Fruit fly (Drosophila melanogaster) Kc167 (cell line): ENCODE results near the gene CG32547.

Experiments used
- Myc ChIP-seq: fragments of >200 bp; optimal IDR thresholded peaks from 2 replicates; lab custom pipeline; 2017; ENCODE audit warnings: missing external identifiers
- psq ChIP-seq: fragments of >200 bp; optimal IDR thresholded peaks from 2 replicates; lab custom pipeline; 2017; ENCODE audit warnings: missing external identifiers
- ttk ChIP-seq: sonication (Bioruptor generic); optimal IDR thresholded peaks from 2 replicates; lab custom pipeline; 2017; ENCODE audit warnings: missing external identifiers

dm6 chrX:18515988-18516541 lies 36.8 kb upstream of the CG32547 start:
- TF ChIP-seq Myc (lab: Kevin White, UChicago) (no peak), ttk (lab: Kevin White, UChicago) (no peak), psq (lab: Kevin White, UChicago) (no peak)
